Worm (Caenorhabditis elegans): ENCODE measurements around the gene rga-3.

ce11 chrV:5713510-5713909 lies 4.2 kb upstream of the rga-3 start:
- TF ChIP-seq ces-1 (GFP tag; optimal IDR thresholded peaks at IDR 0.05) (no peak), nhr-11 (tag; optimal IDR thresholded peaks at IDR 0.05) (no peak), egl-27 (tag; optimal IDR thresholded peaks at IDR 0.05) (no peak), nhr-20 (tag; optimal IDR thresholded peaks at IDR 0.05) (no peak), lin-13 (GFP tag; optimal IDR thresholded peaks at IDR 0.05) (no peak), lin-39 (tag; optimal IDR thresholded peaks at IDR 0.05) (no peak), nhr-47 (tag; optimal IDR thresholded peaks at IDR 0.05) (no peak), zag-1 (tag; optimal IDR thresholded peaks at IDR 0.05) (no peak), lir-3 (tag; optimal IDR thresholded peaks at IDR 0.05; ENCODE audit: poor library complexity) (no peak)

All from whole organism, L1 larva.